Fruit fly (Drosophila melanogaster) whole organism, embryonic: ENCODE results near the gene CG11598.

Experiments
- CG10462 ChIP-seq: fragments of 200-800 bp; sonication (Bioruptor generic); optimal IDR thresholded peaks from 2 replicates; lab custom pipeline; 2016; ENCODE audit warnings: missing biosample characterization, missing genetic modification characterization
- CG12659 ChIP-seq: fragments of 200-800 bp; sonication (Bioruptor generic); optimal IDR thresholded peaks from 3 replicates; lab custom pipeline; 2017; ENCODE audit warnings: mild to moderate bottlenecking, missing biosample characterization, missing genetic modification reagents, missing genetic modification characterization
- CG13424 ChIP-seq: fragments of 200-800 bp; sonication (Bioruptor generic); optimal IDR thresholded peaks from 2 replicates; lab custom pipeline; 2019; ENCODE audit warnings: missing biosample characterization, mild to moderate bottlenecking, missing genetic modification characterization, moderate library complexity
- CG15011 ChIP-seq: fragments of 200-800 bp; sonication (Bioruptor generic); optimal IDR thresholded peaks from 3 replicates; lab custom pipeline; 2018; ENCODE audit warnings: missing biosample characterization, mild to moderate bottlenecking, missing genetic modification characterization
- CG15514 ChIP-seq: fragments of 200-800 bp; sonication (Bioruptor generic); optimal IDR thresholded peaks from 3 replicates; lab custom pipeline; 2017; ENCODE audit warnings: missing biosample characterization, missing genetic modification characterization, mild to moderate bottlenecking, moderate library complexity, missing genetic modification reagents
- CG16815 ChIP-seq: fragments of 200-800 bp; sonication (Bioruptor generic); optimal IDR thresholded peaks from 3 replicates; lab custom pipeline; 2017; ENCODE audit warnings: missing biosample characterization, mild to moderate bottlenecking, missing genetic modification characterization
- CG17186 ChIP-seq: fragments of 200-800 bp; sonication (Bioruptor generic); optimal IDR thresholded peaks from 3 replicates; lab custom pipeline; 2017; ENCODE audit warnings: missing biosample characterization, missing genetic modification reagents, missing genetic modification characterization
- CG17612 ChIP-seq: fragments of 200-800 bp; sonication (Bioruptor generic); IDR thresholded peaks from 2 replicates; pipeline ENCODE4 v1.3.6; 2022; ENCODE audit warnings: missing biosample characterization, missing genetic modification characterization
- CG17802 ChIP-seq: fragments of 200-800 bp; sonication (Bioruptor generic); optimal IDR thresholded peaks from 2 replicates; lab custom pipeline; 2018; ENCODE audit warnings: missing biosample characterization, mild to moderate bottlenecking, missing genetic modification characterization, moderate library complexity
- CG18599 ChIP-seq: fragments of 200-800 bp; sonication (Bioruptor generic); optimal IDR thresholded peaks from 3 replicates; lab custom pipeline; 2017; ENCODE audit warnings: missing biosample characterization, missing genetic modification characterization, mild to moderate bottlenecking, moderate library complexity, missing genetic modification reagents
- CG18764 ChIP-seq: fragments of 200-800 bp; sonication (Bioruptor generic); optimal IDR thresholded peaks from 3 replicates; lab custom pipeline; 2016; ENCODE audit warnings: missing biosample characterization, missing genetic modification characterization
- CG2199 ChIP-seq: fragments of 200-800 bp; sonication (Bioruptor generic); IDR thresholded peaks from 3 replicates; pipeline ENCODE4 v1.3.6; 2022; ENCODE audit warnings: missing biosample characterization, missing genetic modification characterization
- CG32532 ChIP-seq: fragments of 200-800 bp; sonication (Bioruptor generic); IDR thresholded peaks from 2 replicates; pipeline ENCODE4 v1.3.6; 2022; ENCODE audit warnings: missing biosample characterization, missing genetic modification characterization
- CG3281 ChIP-seq: fragments of 200-800 bp; sonication (Bioruptor generic); optimal IDR thresholded peaks from 3 replicates; lab custom pipeline; 2017; ENCODE audit warnings: missing biosample characterization, mild to moderate bottlenecking, missing genetic modification characterization
- CG43689 ChIP-seq: fragments of 200-800 bp; sonication (Bioruptor generic); IDR thresholded peaks from 2 replicates; pipeline ENCODE4 v1.3.6; 2022; ENCODE audit warnings: missing biosample characterization, missing genetic modification characterization
- CG6813 ChIP-seq: fragments of 200-800 bp; sonication (Bioruptor generic); optimal IDR thresholded peaks from 2 replicates; lab custom pipeline; 2017; ENCODE audit warnings: missing biosample characterization, missing genetic modification characterization, mild to moderate bottlenecking, moderate library complexity, missing genetic modification reagents
- CG6854 ChIP-seq: fragments of 200-800 bp; sonication (Bioruptor generic); optimal IDR thresholded peaks from 3 replicates; lab custom pipeline; 2017; ENCODE audit warnings: missing biosample characterization, mild to moderate bottlenecking, missing genetic modification characterization
- CG7987 ChIP-seq: fragments of 200-800 bp; sonication (Bioruptor generic); optimal IDR thresholded peaks from 2 replicates; lab custom pipeline; 2018; ENCODE audit warnings: missing biosample characterization, mild to moderate bottlenecking, missing genetic modification characterization, moderate library complexity
- CG9932 ChIP-seq: fragments of 200-800 bp; sonication (Bioruptor generic); IDR thresholded peaks from 2 replicates; pipeline ENCODE4 v1.3.6; 2022; ENCODE audit warnings: missing biosample characterization, missing genetic modification characterization
- Camta ChIP-seq: fragments of 200-800 bp; sonication (Bioruptor generic); optimal IDR thresholded peaks from 2 replicates; lab custom pipeline; 2016; ENCODE audit warnings: missing biosample characterization, missing genetic modification characterization
- Dip3 ChIP-seq: fragments of 200-800 bp; sonication (Bioruptor generic); optimal IDR thresholded peaks from 3 replicates; lab custom pipeline; 2016; ENCODE audit warnings: missing biosample characterization, missing genetic modification characterization
- Fer2 ChIP-seq: fragments of 200-800 bp; sonication (Bioruptor generic); optimal IDR thresholded peaks from 2 replicates; lab custom pipeline; 2018; ENCODE audit warnings: missing biosample characterization, mild to moderate bottlenecking, missing genetic modification characterization, moderate library complexity
- H15 ChIP-seq: fragments of 200-800 bp; sonication (Bioruptor generic); IDR thresholded peaks from 3 replicates; pipeline ENCODE4 v1.3.6; 2022; ENCODE audit warnings: missing biosample characterization, missing genetic modification characterization
- H2.0 ChIP-seq: fragments of 200-800 bp; sonication (Bioruptor generic); IDR thresholded peaks from 2 replicates; pipeline ENCODE4 v1.3.6; 2022; ENCODE audit warnings: missing biosample characterization, missing genetic modification characterization
- HmgD ChIP-seq: fragments of 200-800 bp; sonication (Bioruptor generic); optimal IDR thresholded peaks from 3 replicates; lab custom pipeline; 2016; ENCODE audit warnings: missing biosample characterization, missing genetic modification characterization
- PHDP ChIP-seq: fragments of 200-800 bp; sonication (Bioruptor generic); optimal IDR thresholded peaks from 3 replicates; lab custom pipeline; 2018; ENCODE audit warnings: missing biosample characterization, mild to moderate bottlenecking, missing genetic modification characterization, moderate library complexity
- Sin3A ChIP-seq: fragments of >200 bp; optimal IDR thresholded peaks from 2 replicates; lab custom pipeline; 2018
- Sox100B ChIP-seq: fragments of 200-800 bp; sonication (Bioruptor generic); optimal IDR thresholded peaks from 3 replicates; lab custom pipeline; 2018; ENCODE audit warnings: missing biosample characterization, mild to moderate bottlenecking, missing genetic modification characterization
- Xbp1 ChIP-seq: fragments of 200-800 bp; sonication (Bioruptor generic); optimal IDR thresholded peaks from 3 replicates; lab custom pipeline; 2016; ENCODE audit warnings: missing biosample characterization, mild to moderate bottlenecking, missing genetic modification characterization
- aop ChIP-seq: fragments of 200-800 bp; sonication (Bioruptor generic); IDR thresholded peaks from 2 replicates; pipeline ENCODE4 v1.3.6; 2022; ENCODE audit warnings: missing biosample characterization, missing genetic modification characterization
- cas ChIP-seq: fragments of 200-800 bp; sonication (Bioruptor generic); IDR thresholded peaks from 2 replicates; pipeline ENCODE4 v1.3.6; 2022; ENCODE audit warnings: missing biosample characterization, missing genetic modification characterization
- caup ChIP-seq: fragments of 200-800 bp; sonication (Bioruptor generic); optimal IDR thresholded peaks from 3 replicates; lab custom pipeline; 2017; ENCODE audit warnings: missing biosample characterization, mild to moderate bottlenecking, missing genetic modification characterization, moderate library complexity; ENCODE audit not compliant: severe bottlenecking
- gt ChIP-seq: fragments of 200-800 bp; sonication (Bioruptor generic); IDR thresholded peaks from 2 replicates; pipeline ENCODE4 v1.3.6; 2022; ENCODE audit warnings: missing biosample characterization, missing genetic modification characterization
- inv ChIP-seq: fragments of 200-800 bp; sonication (Bioruptor generic); IDR thresholded peaks from 2 replicates; pipeline ENCODE4 v1.3.6; 2022; ENCODE audit warnings: missing biosample characterization, missing genetic modification characterization; ENCODE audit not compliant: partially characterized antibody
- jing ChIP-seq: fragments of 200-800 bp; sonication (Bioruptor generic); optimal IDR thresholded peaks from 2 replicates; lab custom pipeline; 2018; ENCODE audit warnings: missing biosample characterization, mild to moderate bottlenecking, missing genetic modification characterization
- knrl ChIP-seq: fragments of 200-800 bp; sonication (Bioruptor generic); IDR thresholded peaks from 3 replicates; pipeline ENCODE4 v1.3.6; 2022; ENCODE audit warnings: missing biosample characterization, missing genetic modification characterization; ENCODE audit not compliant: partially characterized antibody
- lilli ChIP-seq: fragments of 200-800 bp; sonication (Bioruptor generic); optimal IDR thresholded peaks from 3 replicates; lab custom pipeline; 2016; ENCODE audit warnings: missing biosample characterization, missing genetic modification characterization
- lov ChIP-seq, 2 experiments: fragments of 200-800 bp in 1 of 2; fragments of >200 bp in 1 of 2; sonication (Bioruptor generic) in 1 of 2; IDR thresholded peaks in 1 of 2; optimal IDR thresholded peaks in 1 of 2; 2 replicates in 1 of 2; 3 replicates in 1 of 2; pipeline versions ENCODE4 v1.3.6 to Lab custom; 2017 to 2022; ENCODE audit warnings: missing biosample characterization in 1 of 2, missing genetic modification characterization in 1 of 2
- maf-S ChIP-seq: fragments of 200-800 bp; sonication (Bioruptor generic); optimal IDR thresholded peaks from 2 replicates; lab custom pipeline; 2016; ENCODE audit warnings: missing biosample characterization, missing genetic modification characterization
- mld ChIP-seq: fragments of 200-800 bp; sonication (Bioruptor generic); IDR thresholded peaks from 3 replicates; pipeline ENCODE4 v1.3.6; 2022; ENCODE audit warnings: missing biosample characterization, missing genetic modification characterization; ENCODE audit not compliant: partially characterized antibody
- p53 ChIP-seq: fragments of 200-800 bp; sonication (Bioruptor generic); optimal IDR thresholded peaks from 2 replicates; lab custom pipeline; 2016; ENCODE audit warnings: missing biosample characterization, missing genetic modification characterization
- pan ChIP-seq, 4 experiments: fragments of >200 bp in 3 of 4; fragments of 200-800 bp in 1 of 4; sonication (Bioruptor generic) in 1 of 4; optimal IDR thresholded peaks in 3 of 4; IDR thresholded peaks in 1 of 4; 2 replicates each; pipeline versions ENCODE4 v1.3.6 to Lab custom; 2017 to 2022; ENCODE audit warnings: missing biosample characterization in 2 of 4, missing genetic modification characterization in 2 of 4, mixed read lengths in 1 of 4
- peb ChIP-seq: fragments of 200-800 bp; sonication (Bioruptor generic); IDR thresholded peaks from 2 replicates; pipeline ENCODE4 v1.3.6; 2022; ENCODE audit warnings: missing biosample characterization, missing genetic modification characterization
- psq ChIP-seq: fragments of 200-800 bp; sonication (Bioruptor generic); optimal IDR thresholded peaks from 2 replicates; lab custom pipeline; 2017; ENCODE audit warnings: missing biosample characterization, missing genetic modification characterization
- ro ChIP-seq: fragments of 200-800 bp; sonication (Bioruptor generic); IDR thresholded peaks from 2 replicates; pipeline ENCODE4 v1.3.6; 2022; ENCODE audit warnings: missing biosample characterization, missing genetic modification characterization
- sd ChIP-seq: fragments of 200-800 bp; sonication (Bioruptor generic); optimal IDR thresholded peaks from 3 replicates; lab custom pipeline; 2018; ENCODE audit warnings: missing biosample characterization, mild to moderate bottlenecking, missing genetic modification characterization, moderate library complexity
- sim ChIP-seq: fragments of 200-800 bp; sonication (Bioruptor generic); IDR thresholded peaks from 2 replicates; pipeline ENCODE4 v1.3.6; 2022; ENCODE audit warnings: missing biosample characterization, missing genetic modification characterization
- twi ChIP-seq: fragments of 200-800 bp; optimal IDR thresholded peaks from 2 replicates; lab custom pipeline; 2019; ENCODE audit warnings: missing biosample characterization, mild to moderate bottlenecking, missing genetic modification characterization, moderate library complexity
- wor ChIP-seq: fragments of 200-800 bp; sonication (Bioruptor generic); IDR thresholded peaks from 2 replicates; pipeline ENCODE4 v1.3.6; 2022; ENCODE audit warnings: missing biosample characterization, missing genetic modification characterization

Gene CG11598

dm6 chr3R:12656946-12657566 is 22.3 kb downstream of the CG11598 start (continued):
- TF ChIP-seq psq (GFP tag; lab: Kevin White, UChicago) (no peak), pan (optimal IDR thresholded peaks at IDR 0.05; lab: Kevin White, UChicago) (no peak), pan (GFP tag; optimal IDR thresholded peaks at IDR 0.05 in 1 of 2, IDR thresholded peaks at IDR 0.05 in 1 of 2) (no peak), caup (GFP tag; lab: Kevin White, UChicago) (peak; percentile 62), Xbp1 (GFP tag; lab: Kevin White, UChicago) (no peak), CG16815 (no peak), sim (no peak), Camta (GFP tag; lab: Kevin White, UChicago) (no peak), CG18764 (GFP tag; lab: Kevin White, UChicago) (no peak), wor (no peak), Dip3 (GFP tag; lab: Kevin White, UChicago) (peak; percentile 21), CG10462 (GFP tag; lab: Kevin White, UChicago) (no peak), CG7987 (no peak), CG6813 (GFP tag; lab: Kevin White, UChicago) (peak; percentile 42), HmgD (GFP tag; lab: Kevin White, UChicago) (no peak), lilli (GFP tag; lab: Kevin White, UChicago) (no peak), p53 (GFP tag; lab: Kevin White, UChicago) (no peak), CG43689 (GFP tag; lab: Robert Waterston, UW) (no peak), CG15011 (peak; percentile 7), CG3281 (GFP tag; lab: Kevin White, UChicago) (peak; percentile 71), H15 (GFP tag; lab: Robert Waterston, UW) (no peak), CG15514 (peak; percentile 51), twi (tag; lab: Kevin White, UChicago) (no peak), CG17612 (GFP tag; lab: Robert Waterston, UW) (no peak), knrl (no peak), lov (optimal IDR thresholded peaks at IDR 0.05; lab: Kevin White, UChicago) (no peak), lov (GFP tag; IDR thresholded peaks at IDR 0.05; lab: Robert Waterston, UW) (no peak), CG17802 (no peak), ro (GFP tag; lab: Robert Waterston, UW) (no peak), inv (GFP tag; lab: Robert Waterston, UW) (no peak), CG13424 (peak; percentile 8), gt (GFP tag; lab: Robert Waterston, UW) (no peak), CG12659 (GFP tag; lab: Kevin White, UChicago) (peak; percentile 12), maf-S (no peak), CG2199 (GFP tag; lab: Robert Waterston, UW) (no peak), Sin3A (lab: Kevin White, UChicago) (no peak), PHDP (tag; lab: Kevin White, UChicago) (peak; percentile 16), CG18599 (peak; percentile 69), sd (tag; lab: Kevin White, UChicago) (peak; percentile 76), CG9932 (GFP tag; lab: Robert Waterston, UW) (peak; percentile 71), CG17186 (GFP tag; lab: Kevin White, UChicago) (no peak), CG6854 (peak; percentile 28), Fer2 (tag; lab: Kevin White, UChicago) (no peak), cas (no peak), jing (no peak), CG32532 (GFP tag; lab: Robert Waterston, UW) (0 out of 2 replicates have a peak, but pooled peaks have one; percentile 5), peb (GFP tag; lab: Robert Waterston, UW) (no peak), Sox100B (no peak), H2.0 (GFP tag; lab: Robert Waterston, UW) (no peak), aop (no peak), mld (GFP tag; lab: Robert Waterston, UW) (no peak)
